Worm (Caenorhabditis elegans) whole organism, mixed stage, embryonic: ENCODE data around the gene che-2.

ENCODE experiments used
- nhr-28 ChIP-seq: fragments of 150-350 bp; optimal IDR thresholded peaks from 2 replicates; lab custom pipeline; 2014; ENCODE audit warnings: missing biosample characterization, missing genetic modification characterization
- sptf-1 ChIP-seq: sonication (generic microtip); optimal IDR thresholded peaks from 2 replicates; lab custom pipeline; 2017; ENCODE audit warnings: mild to moderate bottlenecking, missing genetic modification characterization, moderate library complexity, missing compliant biosample characterization
- unc-62 ChIP-seq: fragments of 150-350 bp; optimal IDR thresholded peaks from 2 replicates; lab custom pipeline; 2014; ENCODE audit warnings: missing biosample characterization, missing genetic modification reagents, missing genetic modification characterization

DNA sequence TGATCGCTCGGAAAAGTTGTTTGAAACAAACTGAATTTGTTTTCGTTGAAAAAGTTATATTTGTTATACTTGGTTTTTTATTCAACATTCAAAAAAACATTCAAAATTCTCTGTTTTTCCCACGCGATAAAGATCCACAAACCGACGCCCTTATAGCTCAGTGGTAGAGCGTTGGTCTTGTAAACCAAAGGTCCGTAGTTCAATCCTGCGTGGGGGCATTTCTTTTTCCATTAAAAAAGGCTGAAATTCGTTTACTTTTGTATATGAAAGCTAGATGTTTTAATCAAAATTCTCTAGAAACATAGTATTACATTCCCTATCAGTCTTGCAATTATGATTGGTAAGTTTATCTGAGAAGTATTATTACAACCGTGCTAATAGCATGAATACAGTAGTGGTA is 6.4 kb downstream of the che-2 start:
- TF ChIP-seq sptf-1 (no peak), unc-62 (GFP tag; lab: Kevin White, UChicago) (no peak), nhr-28 (tag; lab: Kevin White, UChicago) (no peak)
